Worm (Caenorhabditis elegans): Measurements from ENCODE around the gene M01F1.9.

The M01F1.9 gene

DNA sequence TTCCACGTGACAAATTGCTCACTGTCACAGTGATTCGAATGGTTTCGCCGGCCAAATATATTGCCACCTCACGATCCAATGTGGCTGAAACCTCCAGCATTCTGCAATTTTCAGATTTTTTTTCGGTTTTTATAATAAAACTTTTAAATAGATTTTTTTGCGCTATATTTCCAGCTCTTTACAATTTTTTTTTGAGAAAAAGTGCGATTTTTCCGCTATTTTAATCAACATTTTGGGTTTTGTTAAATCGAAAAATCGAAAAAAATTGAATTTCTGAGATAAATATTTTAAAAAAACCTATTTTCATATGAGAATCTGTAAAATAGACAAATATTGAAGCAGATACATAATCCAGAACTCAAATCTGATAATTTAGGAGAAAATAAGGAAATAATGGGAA, at the start of gene M01F1.9:
M01F1.9 (minus strand) TSS at position 101 of the 400 bp plus-strand sequence.
- TF ChIP-seq dao-5 (tag; optimal IDR thresholded peaks at IDR 0.05) = no peak
- TF ChIP-seq W03F9.2 (tag; optimal IDR thresholded peaks at IDR 0.05) = no peak
- TF ChIP-seq him-1 (tag; optimal IDR thresholded peaks at IDR 0.05) = no peak

DNA sequence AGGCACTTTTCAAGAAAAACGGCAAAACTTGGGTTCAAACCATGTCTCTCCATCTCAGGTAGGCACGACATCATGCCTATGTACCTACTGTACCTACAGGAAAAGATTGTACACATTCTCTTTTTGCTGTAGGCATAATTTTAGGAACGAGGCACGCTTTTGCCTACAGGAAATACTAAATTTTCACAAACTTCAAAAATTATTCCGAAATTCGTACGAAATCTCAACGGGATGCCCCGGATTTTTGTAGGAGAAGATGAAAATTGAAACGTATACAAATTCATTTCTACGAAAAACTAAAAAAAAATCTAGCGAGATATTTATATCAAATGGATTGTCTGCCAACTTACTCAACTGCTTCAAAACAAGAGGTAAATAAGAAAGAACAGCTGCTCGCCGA, 49.2 kb upstream of the M01F1.9 start, which contains the start of gene C54C6.11:
C54C6.11 (plus strand) TSS at position 301 of the 400 bp plus-strand sequence.
- TF ChIP-seq him-1 (tag; optimal IDR thresholded peaks at IDR 0.05) (no peak), dao-5 (tag; optimal IDR thresholded peaks at IDR 0.05) (no peak), W03F9.2 (tag; optimal IDR thresholded peaks at IDR 0.05) (no peak)

DNA sequence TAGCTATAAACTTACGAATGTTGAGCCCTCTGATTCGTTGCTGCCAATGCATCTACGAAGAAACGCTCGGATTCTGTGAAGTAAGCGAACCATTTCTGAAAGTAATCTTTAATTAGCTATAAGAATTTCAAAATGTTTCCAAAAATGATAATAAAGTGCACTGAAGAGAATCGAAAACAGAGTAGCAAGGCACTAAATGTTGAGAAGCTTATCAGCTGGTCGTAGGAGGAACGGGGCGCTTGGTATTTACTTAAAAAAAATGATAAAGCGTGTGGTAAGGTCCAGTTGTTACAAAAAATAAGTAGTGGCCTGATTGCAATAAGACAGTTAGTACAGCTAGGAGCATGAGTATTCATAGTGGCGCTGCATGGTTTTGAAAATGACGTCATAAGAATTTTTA, 47.5 kb upstream of the M01F1.9 start, which contains the start of gene C54C6.7:
C54C6.7 (minus strand) TSS at position 101 of the 400 bp plus-strand sequence.
- TF ChIP-seq him-1 (tag; optimal IDR thresholded peaks at IDR 0.05) = no peak

DNA sequence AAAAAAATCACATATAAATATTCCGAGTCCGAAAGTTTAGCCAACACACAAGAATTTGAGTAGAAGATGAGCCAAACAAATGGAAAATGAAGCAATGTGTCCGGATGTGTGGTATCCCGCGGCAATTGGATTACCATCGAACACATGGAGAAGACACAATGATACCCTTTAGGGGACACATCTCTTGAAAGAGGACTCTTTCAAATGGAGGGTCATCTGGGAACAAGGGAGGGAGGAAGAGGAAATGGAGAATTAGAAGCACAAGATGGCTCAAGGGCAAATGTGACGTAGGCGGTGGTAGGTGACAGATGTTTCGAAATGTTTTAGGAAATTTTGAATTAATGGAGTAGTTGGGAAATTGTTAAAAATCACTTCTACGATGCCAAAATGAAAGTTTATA, 44.2 kb upstream of the M01F1.9 start:
- TF ChIP-seq him-1 (tag; optimal IDR thresholded peaks at IDR 0.05) (no peak), W03F9.2 (tag; optimal IDR thresholded peaks at IDR 0.05) (no peak), dao-5 (tag; optimal IDR thresholded peaks at IDR 0.05) (no peak)

DNA sequence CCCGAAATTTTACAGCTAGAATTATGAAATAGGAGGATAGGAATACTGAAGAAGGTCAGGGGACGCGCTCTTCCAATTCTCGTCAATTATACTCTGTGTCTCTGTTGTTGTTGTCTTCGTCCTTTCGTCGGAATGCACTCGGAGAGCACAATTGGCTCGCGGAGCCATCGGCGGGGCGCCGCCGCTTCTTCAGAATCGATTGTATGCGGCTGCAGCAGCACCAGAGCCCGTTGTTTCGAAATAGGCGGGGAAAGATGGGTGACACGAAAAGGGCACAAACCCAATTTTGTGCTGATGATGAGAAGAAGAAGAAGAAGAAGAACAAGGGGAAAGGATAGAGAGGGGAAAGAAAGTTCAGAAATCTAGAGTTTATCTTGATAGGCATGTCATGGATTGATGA, 43.2 kb upstream of the M01F1.9 start:
- no peak for TF ChIP-seq W03F9.2 (tag; optimal IDR thresholded peaks at IDR 0.05)
- TF ChIP-seq dao-5 (tag; optimal IDR thresholded peaks at IDR 0.05) = no peak
- TF ChIP-seq him-1 (tag; optimal IDR thresholded peaks at IDR 0.05) = peak; percentile 9

DNA sequence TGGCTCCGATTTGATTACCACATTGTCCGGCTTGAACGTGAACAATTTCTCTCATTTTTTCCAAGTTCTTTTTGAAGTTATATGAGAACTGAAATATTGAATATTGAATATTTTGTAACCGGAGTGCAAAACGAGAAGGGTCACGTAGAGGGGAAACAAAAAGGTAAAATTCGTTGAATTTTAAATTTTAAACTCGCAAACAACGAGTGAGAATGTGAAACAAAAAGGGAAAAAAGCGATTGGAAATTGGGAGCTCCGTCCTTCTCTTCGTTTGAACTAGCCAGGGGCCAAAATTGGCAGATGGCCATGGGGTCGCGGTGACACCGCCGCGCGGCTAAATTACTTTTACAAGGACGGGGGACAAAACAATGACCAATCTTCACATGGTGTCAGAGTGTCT, 42.7 kb upstream of the M01F1.9 start, which contains the start of gene ben-1:
ben-1 (minus strand) TSS at position 101 of the 400 bp plus-strand sequence.
- no peak for TF ChIP-seq W03F9.2 (tag; optimal IDR thresholded peaks at IDR 0.05)
- no peak for TF ChIP-seq dao-5 (tag; optimal IDR thresholded peaks at IDR 0.05)
- TF ChIP-seq him-1 (tag; optimal IDR thresholded peaks at IDR 0.05) = no peak

DNA sequence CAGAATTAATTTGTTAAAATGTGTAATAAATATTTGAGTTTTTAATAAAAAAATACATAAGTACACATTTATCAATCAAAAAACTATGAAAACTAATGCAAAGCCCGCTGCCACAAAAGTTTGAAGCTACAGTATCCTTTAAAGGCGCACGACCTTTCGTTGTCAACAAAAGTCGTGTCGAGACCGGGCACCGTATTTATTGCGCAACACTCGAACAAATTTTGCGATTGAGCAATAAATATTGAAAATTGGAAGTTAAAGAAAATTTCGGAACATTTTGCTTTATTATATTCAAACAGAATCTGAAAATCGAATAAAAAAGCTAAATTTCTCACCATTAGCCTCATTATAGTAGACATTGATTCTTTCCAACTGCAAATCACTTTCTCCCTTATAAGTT, 42.2 kb upstream of the M01F1.9 start:
- TF ChIP-seq dao-5 (tag; optimal IDR thresholded peaks at IDR 0.05) = no peak
- TF ChIP-seq him-1 (tag; optimal IDR thresholded peaks at IDR 0.05) = no peak
- TF ChIP-seq W03F9.2 (tag; optimal IDR thresholded peaks at IDR 0.05) = no peak

DNA sequence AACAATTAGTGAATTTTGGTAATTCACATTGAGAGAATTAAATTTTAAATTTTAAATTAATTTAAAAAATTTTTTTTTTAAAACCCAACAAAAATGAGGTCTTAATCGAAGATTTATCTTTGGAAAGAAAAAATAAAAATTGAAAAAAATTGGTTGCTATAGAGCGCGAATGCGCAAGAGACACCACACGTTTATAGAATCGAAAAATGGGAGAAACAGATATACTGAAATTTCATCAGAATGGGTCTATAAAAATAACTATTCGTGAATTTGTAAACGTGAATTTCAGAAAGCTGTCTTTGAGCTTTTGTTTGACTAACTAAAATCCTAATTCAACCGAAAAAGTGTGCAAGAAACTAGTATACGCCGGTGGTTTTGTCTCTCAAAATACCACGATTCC, 41.6 kb upstream of the M01F1.9 start:
- TF ChIP-seq W03F9.2 (tag; optimal IDR thresholded peaks at IDR 0.05) (peak; percentile 76), him-1 (tag; optimal IDR thresholded peaks at IDR 0.05) (no peak)

DNA sequence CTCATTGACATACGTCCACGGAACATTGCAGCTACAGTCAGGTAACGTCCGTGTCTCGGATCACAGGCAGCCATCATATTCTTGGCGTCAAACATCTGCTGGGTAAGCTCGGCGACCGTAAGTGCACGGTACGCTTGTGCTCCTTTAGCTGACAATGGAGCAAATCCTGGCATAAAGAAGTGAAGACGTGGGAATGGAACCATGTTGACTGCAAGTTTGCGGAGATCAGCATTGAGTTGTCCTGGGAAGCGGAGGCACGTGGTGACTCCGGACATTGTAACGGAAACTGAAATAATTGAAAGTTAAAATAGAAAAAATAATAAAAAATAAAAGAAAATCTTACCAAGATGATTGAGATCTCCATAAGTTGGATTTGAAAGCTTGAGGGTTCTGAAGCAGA, 40.6 kb upstream of the M01F1.9 start:
- TF ChIP-seq him-1 (tag; optimal IDR thresholded peaks at IDR 0.05) = no peak
- no peak for TF ChIP-seq W03F9.2 (tag; optimal IDR thresholded peaks at IDR 0.05)
- no peak for TF ChIP-seq dao-5 (tag; optimal IDR thresholded peaks at IDR 0.05)

DNA sequence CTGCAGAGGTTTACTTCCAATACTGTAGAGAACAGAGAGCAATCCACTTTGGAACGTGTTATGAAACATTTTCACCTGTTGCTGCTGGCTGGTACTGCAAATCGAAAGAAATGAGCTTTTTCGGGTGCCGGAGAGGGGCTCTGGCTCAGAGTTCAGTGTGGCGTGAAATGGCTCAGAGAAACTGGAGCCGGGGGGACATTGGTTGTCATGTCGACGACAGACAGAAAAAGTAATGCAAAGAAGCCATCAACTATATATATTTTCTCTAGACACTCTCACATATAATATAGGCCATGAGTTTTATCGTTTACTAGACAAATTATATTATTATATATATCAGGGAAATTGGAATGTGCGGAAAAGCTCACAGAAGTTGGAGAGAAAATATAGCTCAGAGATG, 38.5 kb upstream of the M01F1.9 start, which contains the start of gene cfap-20:
cfap-20 (minus strand) TSS at position 101 of the 400 bp plus-strand sequence.
- no peak for TF ChIP-seq him-1 (tag; optimal IDR thresholded peaks at IDR 0.05)
- no peak for TF ChIP-seq W03F9.2 (tag; optimal IDR thresholded peaks at IDR 0.05)
- no peak for TF ChIP-seq dao-5 (tag; optimal IDR thresholded peaks at IDR 0.05)

DNA sequence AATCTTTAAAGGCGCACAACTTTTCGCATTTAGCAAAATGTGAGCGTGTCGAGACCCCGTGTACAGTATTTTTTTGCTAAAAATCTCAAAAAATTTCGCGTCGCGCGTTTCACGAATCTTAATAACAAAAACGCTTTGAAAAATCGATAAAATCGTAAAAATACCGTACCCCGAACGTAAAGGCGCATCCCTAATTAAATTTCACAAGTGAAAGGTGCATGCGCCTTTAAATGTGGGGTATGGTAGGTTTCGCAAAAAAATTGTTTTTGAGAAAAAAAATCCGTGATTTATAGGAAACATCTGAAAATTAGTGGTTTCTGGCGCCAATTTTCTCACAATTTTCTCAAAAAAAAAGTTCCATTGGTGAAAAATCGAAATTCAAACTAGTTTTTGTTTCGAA, 35.3 kb upstream of the M01F1.9 start:
- TF ChIP-seq him-1 (tag; optimal IDR thresholded peaks at IDR 0.05) (no peak), dao-5 (tag; optimal IDR thresholded peaks at IDR 0.05) (no peak), W03F9.2 (tag; optimal IDR thresholded peaks at IDR 0.05) (no peak)

DNA sequence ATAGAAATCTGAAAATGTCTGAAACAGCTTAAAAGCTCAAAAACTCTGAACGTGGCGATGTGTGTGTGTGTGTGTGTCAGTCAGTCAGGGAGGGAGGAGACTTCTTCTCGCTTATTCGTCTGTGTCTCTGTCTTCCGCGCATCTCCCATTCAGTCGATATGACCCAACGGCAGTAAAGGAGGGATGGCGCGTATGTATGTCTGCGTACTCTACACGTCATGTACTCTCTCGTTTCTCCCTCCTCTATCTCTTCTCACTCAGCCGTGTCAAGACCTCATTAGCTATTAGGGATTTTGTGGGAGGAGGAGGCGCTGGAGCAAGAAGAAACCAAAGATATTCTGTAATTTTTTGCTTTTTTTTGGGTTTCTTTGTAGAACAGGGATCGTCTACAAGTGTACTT, 33.2 kb upstream of the M01F1.9 start:
- TF ChIP-seq dao-5 (tag; optimal IDR thresholded peaks at IDR 0.05) (no peak), him-1 (tag; optimal IDR thresholded peaks at IDR 0.05) (peak; percentile 35), W03F9.2 (tag; optimal IDR thresholded peaks at IDR 0.05) (no peak)

DNA sequence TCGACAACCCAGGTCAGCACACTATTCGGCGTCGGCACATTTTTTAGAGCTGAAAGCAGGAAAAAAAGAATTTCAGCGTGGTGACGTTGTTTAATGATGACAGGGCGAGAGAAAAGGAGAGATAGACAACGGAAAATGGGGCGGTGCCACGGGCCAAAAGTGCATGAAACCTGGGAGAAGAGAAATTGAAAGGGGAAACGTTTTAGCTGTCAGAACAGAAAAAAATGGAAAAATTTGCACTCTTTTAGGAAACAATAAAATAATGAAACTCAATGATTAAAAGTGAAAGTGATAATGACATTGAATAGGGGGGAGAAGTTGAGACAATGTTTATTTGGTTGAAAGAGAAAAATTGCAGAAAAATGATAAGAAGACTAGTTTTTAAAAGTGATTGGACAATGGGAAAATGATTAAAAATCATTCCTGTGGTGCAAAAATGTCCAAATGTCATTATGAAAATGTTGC, 30.9 kb upstream of the M01F1.9 start, which contains the start of gene pitp-1:
pitp-1 (minus strand) TSS at position 51 of the 465 bp plus-strand sequence.
- TF ChIP-seq dao-5 (tag; optimal IDR thresholded peaks at IDR 0.05) = no peak

DNA sequence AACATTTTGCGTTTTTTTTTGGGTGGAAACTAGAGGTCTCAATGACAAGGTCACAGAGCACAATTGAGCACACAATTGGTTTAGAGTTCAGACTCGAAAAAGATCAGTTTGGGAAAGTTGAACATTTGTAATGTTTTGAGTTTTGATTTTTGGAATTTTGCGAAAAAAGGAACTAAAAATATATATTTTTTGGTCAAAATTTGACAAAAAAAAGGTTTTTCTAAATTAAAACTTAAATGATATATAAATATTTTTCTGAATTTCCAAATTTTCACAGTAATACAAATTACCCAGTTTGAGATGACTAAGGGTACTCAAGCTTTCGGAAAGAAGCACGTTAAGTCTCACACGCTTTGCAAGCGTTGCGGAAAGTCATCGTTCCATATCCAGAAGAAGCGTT, 29.5 kb upstream of the M01F1.9 start, which contains the start of gene rpl-37:
rpl-37 (plus strand) TSS at position 301 of the 400 bp plus-strand sequence.
- TF ChIP-seq W03F9.2 (tag; optimal IDR thresholded peaks at IDR 0.05) = no peak

DNA sequence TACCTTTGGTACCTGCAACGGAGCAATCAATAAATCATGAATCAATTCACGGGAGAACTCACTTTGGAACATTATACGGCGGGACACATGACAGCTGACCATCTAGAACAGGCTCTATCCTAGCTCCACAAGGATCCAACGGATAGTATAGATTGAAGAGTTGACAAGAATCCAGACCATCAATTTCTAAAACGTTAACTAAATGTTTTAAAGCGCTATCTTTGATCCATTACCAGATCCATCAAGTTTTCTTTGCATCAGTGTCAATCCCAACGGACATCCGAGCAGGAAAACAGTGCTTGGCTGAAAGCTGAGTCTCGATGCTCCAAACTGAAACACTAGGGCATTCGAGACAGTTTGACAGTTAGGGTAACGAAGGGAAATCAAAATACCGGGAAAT, 24.5 kb upstream of the M01F1.9 start:
- no peak for TF ChIP-seq dao-5 (tag; optimal IDR thresholded peaks at IDR 0.05)
- no peak for TF ChIP-seq W03F9.2 (tag; optimal IDR thresholded peaks at IDR 0.05)
- no peak for TF ChIP-seq him-1 (tag; optimal IDR thresholded peaks at IDR 0.05)

All from whole organism, L4/young adult.